Fruit fly (Drosophila melanogaster) Kc167 (cell line): Measurements from ENCODE around the gene CG10663.

Experiments used
- Myc ChIP-seq: fragments of >200 bp; optimal IDR thresholded peaks from 2 replicates; lab custom pipeline; 2017; ENCODE audit warnings: missing external identifiers
- Sin3A ChIP-seq: fragments of >200 bp; optimal IDR thresholded peaks from 2 replicates; lab custom pipeline; 2018; ENCODE audit warnings: missing external identifiers
- h ChIP-seq: fragments of >200 bp; optimal IDR thresholded peaks from 3 replicates; lab custom pipeline; 2018; ENCODE audit warnings: missing external identifiers
- insv ChIP-seq: fragments of >200 bp; optimal IDR thresholded peaks from 3 replicates; lab custom pipeline; 2018; ENCODE audit warnings: missing external identifiers
- psq ChIP-seq: fragments of >200 bp; optimal IDR thresholded peaks from 2 replicates; lab custom pipeline; 2017; ENCODE audit warnings: missing external identifiers
- ttk ChIP-seq: sonication (Bioruptor generic); optimal IDR thresholded peaks from 2 replicates; lab custom pipeline; 2017; ENCODE audit warnings: missing external identifiers

DNA sequence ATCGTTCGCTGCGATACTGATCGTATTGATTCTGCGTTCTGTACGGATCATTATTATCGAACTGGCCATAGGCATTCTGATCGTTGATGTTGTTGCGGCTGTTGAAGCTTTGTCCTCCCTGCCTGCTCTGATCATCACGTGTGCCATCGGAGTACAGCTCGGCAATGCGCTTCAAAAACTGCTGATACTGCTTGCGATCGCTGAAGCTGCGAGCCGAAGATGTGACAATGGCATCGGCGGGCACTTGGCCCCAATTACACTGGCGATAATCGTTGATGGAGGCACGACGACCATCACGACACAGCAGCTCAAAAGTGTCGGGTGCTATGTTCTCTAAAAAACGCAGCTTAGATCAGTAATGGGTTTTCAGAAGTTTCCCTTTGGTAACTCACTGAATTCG, 47.4 kb upstream of the CG10663 start:
- TF ChIP-seq h, result no peak
- no peak for TF ChIP-seq insv
- TF ChIP-seq psq (lab: Kevin White, UChicago), result no peak
- no peak for TF ChIP-seq Sin3A (lab: Kevin White, UChicago)
- no peak for TF ChIP-seq ttk
- no peak for TF ChIP-seq Myc (lab: Kevin White, UChicago)
